Fruit fly (Drosophila melanogaster): ENCODE results near the gene CG17475.
A peak's percentile ranks its signal among the peaks of the same experiment; 100 is the strongest.

Gene CG17475

dm6 chr3R:17116231-17116630, 14.0 kb downstream of the CG17475 start:
- TF ChIP-seq lola (GFP tag; optimal IDR thresholded peaks at IDR 0.05) (no peak), Hnf4 (GFP tag; optimal IDR thresholded peaks at IDR 0.05) (peak; percentile 17), N (GFP tag; optimal IDR thresholded peaks at IDR 0.05) (no peak), dl (GFP tag; optimal IDR thresholded peaks at IDR 0.05; ENCODE audit: insufficient read depth in 1 of 2, partially characterized antibody in 2 of 2) (no peak), fru (GFP tag; optimal IDR thresholded peaks at IDR 0.05) (peak; percentile 58), CG9705 (GFP tag; optimal IDR thresholded peaks at IDR 0.05) (no peak), brk (GFP tag; optimal IDR thresholded peaks at IDR 0.05) (no peak), dsf (GFP tag; optimal IDR thresholded peaks at IDR 0.05; ENCODE audit: borderline replicate concordance) (no peak), Abd-B (GFP tag; optimal IDR thresholded peaks at IDR 0.05) (no peak), h (GFP tag; optimal IDR thresholded peaks at IDR 0.05) (peak; percentile 22), sv (GFP tag; optimal IDR thresholded peaks at IDR 0.05) (no peak), Hr83 (GFP tag; optimal IDR thresholded peaks at IDR 0.05; ENCODE audit: poor library complexity, severe bottlenecking) (peak; percentile 47), Rel (GFP tag; optimal IDR thresholded peaks at IDR 0.05) (no peak), Rel (tag; optimal IDR thresholded peaks at IDR 0.05) (no peak), sage (GFP tag; optimal IDR thresholded peaks at IDR 0.05) (no peak), Hr78 (GFP tag; optimal IDR thresholded peaks at IDR 0.05) (no peak), GATAd (GFP tag; optimal IDR thresholded peaks at IDR 0.05) (no peak), dmrt93B (GFP tag; optimal IDR thresholded peaks at IDR 0.05) (peak; percentile 17), Dif (GFP tag; optimal IDR thresholded peaks at IDR 0.05; ENCODE audit: partially characterized antibody) (no peak), usp (GFP tag; optimal IDR thresholded peaks at IDR 0.05) (no peak), Sp1 (GFP tag; optimal IDR thresholded peaks at IDR 0.05) (no peak), psq (GFP tag; optimal IDR thresholded peaks at IDR 0.05) (no peak), tai (GFP tag; optimal IDR thresholded peaks at IDR 0.05) (peak; percentile 2), pan (optimal IDR thresholded peaks at IDR 0.05) (no peak), CrebA (GFP tag; optimal IDR thresholded peaks at IDR 0.05; ENCODE audit: borderline replicate concordance) (no peak), Vsx2 (GFP tag; optimal IDR thresholded peaks at IDR 0.05; ENCODE audit: partially characterized antibody) (no peak), CG32264 (GFP tag; optimal IDR thresholded peaks at IDR 0.05) (no peak), Myc (optimal IDR thresholded peaks at IDR 0.05) (no peak), foxo (GFP tag; optimal IDR thresholded peaks at IDR 0.05) (peak in 1 of 2 experiments; percentile 68), ey (GFP tag; optimal IDR thresholded peaks at IDR 0.05) (peak; percentile 62), rgr (GFP tag; optimal IDR thresholded peaks at IDR 0.05) (peak; percentile 26), Jra (GFP tag; optimal IDR thresholded peaks at IDR 0.05) (no peak), jim (GFP tag; optimal IDR thresholded peaks at IDR 0.05) (no peak), HLH106 (tag; optimal IDR thresholded peaks at IDR 0.05) (peak; percentile 14), Dfd (GFP tag; optimal IDR thresholded peaks at IDR 0.05) (no peak), br (GFP tag; optimal IDR thresholded peaks at IDR 0.05) (peak; percentile 68), OdsH (GFP tag; optimal IDR thresholded peaks at IDR 0.05) (peak; percentile 28), Mio (GFP tag; optimal IDR thresholded peaks at IDR 0.05) (no peak), woc (GFP tag; optimal IDR thresholded peaks at IDR 0.05) (peak; percentile 8)

- no peak for TF ChIP-seq woc (GFP tag; optimal IDR thresholded peaks at IDR 0.05)
- peak; percentile 42 for TF ChIP-seq sage (GFP tag; optimal IDR thresholded peaks at IDR 0.05)
- TF ChIP-seq fru (GFP tag; optimal IDR thresholded peaks at IDR 0.05) = no peak
- TF ChIP-seq Vsx2 (GFP tag; optimal IDR thresholded peaks at IDR 0.05; ENCODE audit: partially characterized antibody) = no peak
- no peak for TF ChIP-seq OdsH (GFP tag; optimal IDR thresholded peaks at IDR 0.05)
- no peak for TF ChIP-seq foxo (GFP tag; optimal IDR thresholded peaks at IDR 0.05)
- TF ChIP-seq br (GFP tag; optimal IDR thresholded peaks at IDR 0.05) = no peak
- no peak for TF ChIP-seq CG32264 (GFP tag; optimal IDR thresholded peaks at IDR 0.05)
- TF ChIP-seq usp (GFP tag; optimal IDR thresholded peaks at IDR 0.05) = no peak
- no peak for TF ChIP-seq lola (GFP tag; optimal IDR thresholded peaks at IDR 0.05)
- TF ChIP-seq Hr83 (GFP tag; optimal IDR thresholded peaks at IDR 0.05; ENCODE audit: poor library complexity, severe bottlenecking) = peak; percentile 61
- peak; percentile 3 for TF ChIP-seq Hnf4 (GFP tag; optimal IDR thresholded peaks at IDR 0.05)
- no peak for TF ChIP-seq Jra (GFP tag; optimal IDR thresholded peaks at IDR 0.05)
- peak; percentile 40 for TF ChIP-seq h (GFP tag; optimal IDR thresholded peaks at IDR 0.05)
- TF ChIP-seq pan (optimal IDR thresholded peaks at IDR 0.05) = no peak
- TF ChIP-seq dl (GFP tag; optimal IDR thresholded peaks at IDR 0.05; ENCODE audit: insufficient read depth in 1 of 2, partially characterized antibody in 2 of 2) = no peak
- TF ChIP-seq Hr78 (GFP tag; optimal IDR thresholded peaks at IDR 0.05) = no peak
- TF ChIP-seq CG9705 (GFP tag; optimal IDR thresholded peaks at IDR 0.05) = no peak
- TF ChIP-seq sv (GFP tag; optimal IDR thresholded peaks at IDR 0.05) = no peak
- TF ChIP-seq Mio (GFP tag; optimal IDR thresholded peaks at IDR 0.05) = no peak
- TF ChIP-seq psq (GFP tag; optimal IDR thresholded peaks at IDR 0.05) = no peak
- TF ChIP-seq CrebA (GFP tag; optimal IDR thresholded peaks at IDR 0.05; ENCODE audit: borderline replicate concordance) = no peak
- TF ChIP-seq rgr (GFP tag; optimal IDR thresholded peaks at IDR 0.05) = no peak
- TF ChIP-seq brk (GFP tag; optimal IDR thresholded peaks at IDR 0.05) = peak; percentile 24
- no peak for TF ChIP-seq Myc (optimal IDR thresholded peaks at IDR 0.05)
Measured at dm6 chr3R:17115668-17116067, 14.6 kb downstream of the CG17475 start.
